Fruit fly (Drosophila melanogaster) whole organism, embryonic: ENCODE data around the gene Ilp6.

ENCODE experiments used
- Abd-B ChIP-seq: fragments of 200-800 bp; sonication (Bioruptor generic); optimal IDR thresholded peaks from 2 replicates; lab custom pipeline; 2018; ENCODE audit warnings: missing biosample characterization, mild to moderate bottlenecking, missing genetic modification characterization, moderate library complexity
- Asciz ChIP-seq: fragments of 200-800 bp; sonication (Bioruptor generic); optimal IDR thresholded peaks from 2 replicates; lab custom pipeline; 2017; ENCODE audit warnings: missing biosample characterization, mild to moderate bottlenecking, missing genetic modification characterization, missing genetic modification reagents
- Atf-2 ChIP-seq: fragments of 200-800 bp; sonication (Bioruptor generic); optimal IDR thresholded peaks from 2 replicates; lab custom pipeline; 2016; ENCODE audit warnings: missing biosample characterization, missing genetic modification characterization
- B-H1 ChIP-seq: fragments of 200-800 bp; sonication (Bioruptor generic); IDR thresholded peaks from 3 replicates; pipeline ENCODE4 v1.3.6; 2022; ENCODE audit warnings: missing biosample characterization, missing genetic modification characterization
- Bdp1 ChIP-seq: fragments of 200-800 bp; sonication (Bioruptor generic); optimal IDR thresholded peaks from 3 replicates; lab custom pipeline; 2016; ENCODE audit warnings: missing biosample characterization, missing genetic modification characterization
- Blimp-1 ChIP-seq: fragments of 200-800 bp; sonication (Bioruptor generic); optimal IDR thresholded peaks from 3 replicates; lab custom pipeline; 2018; ENCODE audit warnings: missing biosample characterization, missing genetic modification characterization, mild to moderate bottlenecking, moderate library complexity, missing genetic modification reagents
- CG10654 ChIP-seq: fragments of 200-800 bp; sonication (Bioruptor generic); optimal IDR thresholded peaks from 2 replicates; lab custom pipeline; 2016; ENCODE audit warnings: missing biosample characterization, missing genetic modification characterization
- CG10979 ChIP-seq: fragments of 200-800 bp; sonication (Bioruptor generic); optimal IDR thresholded peaks from 2 replicates; lab custom pipeline; 2018; ENCODE audit warnings: missing biosample characterization, mild to moderate bottlenecking, missing genetic modification characterization, moderate library complexity
- CG12391 ChIP-seq: fragments of 200-800 bp; sonication (Bioruptor generic); optimal IDR thresholded peaks from 3 replicates; lab custom pipeline; 2018; ENCODE audit warnings: missing biosample characterization, mild to moderate bottlenecking, missing genetic modification characterization, moderate library complexity
- CG13624 ChIP-seq: fragments of 200-800 bp; sonication (Bioruptor generic); optimal IDR thresholded peaks from 2 replicates; lab custom pipeline; 2016; ENCODE audit warnings: missing biosample characterization, missing genetic modification characterization
- CG15011 ChIP-seq: fragments of 200-800 bp; sonication (Bioruptor generic); optimal IDR thresholded peaks from 3 replicates; lab custom pipeline; 2018; ENCODE audit warnings: missing biosample characterization, mild to moderate bottlenecking, missing genetic modification characterization
- CG17328 ChIP-seq: fragments of 200-800 bp; sonication (Bioruptor generic); IDR thresholded peaks from 2 replicates; pipeline ENCODE4 v1.3.6; 2022; ENCODE audit warnings: missing biosample characterization, missing genetic modification characterization
- CG2129 ChIP-seq: fragments of 200-800 bp; sonication (Bioruptor generic); IDR thresholded peaks from 2 replicates; pipeline ENCODE4 v1.3.6; 2022; ENCODE audit warnings: missing biosample characterization, missing genetic modification characterization; ENCODE audit not compliant: partially characterized antibody
- CG3407 ChIP-seq: fragments of 200-800 bp; sonication (Bioruptor generic); optimal IDR thresholded peaks from 2 replicates; lab custom pipeline; 2018; ENCODE audit warnings: missing biosample characterization, mild to moderate bottlenecking, missing genetic modification characterization
- CG6254 ChIP-seq: fragments of 200-800 bp; sonication (Bioruptor generic); optimal IDR thresholded peaks from 3 replicates; lab custom pipeline; 2017; ENCODE audit warnings: mild to moderate bottlenecking, missing biosample characterization, missing genetic modification reagents, missing genetic modification characterization
- CG6689 ChIP-seq: fragments of 200-800 bp; sonication (Bioruptor generic); IDR thresholded peaks from 2 replicates; pipeline ENCODE4 v1.3.6; 2022; ENCODE audit warnings: missing biosample characterization, missing genetic modification characterization
- CG6813 ChIP-seq: fragments of 200-800 bp; sonication (Bioruptor generic); optimal IDR thresholded peaks from 2 replicates; lab custom pipeline; 2017; ENCODE audit warnings: missing biosample characterization, missing genetic modification characterization, mild to moderate bottlenecking, moderate library complexity, missing genetic modification reagents
- CG7745 ChIP-seq: fragments of 200-800 bp; sonication (Bioruptor generic); optimal IDR thresholded peaks from 2 replicates; lab custom pipeline; 2018; ENCODE audit warnings: missing biosample characterization, mild to moderate bottlenecking, missing genetic modification characterization, moderate library complexity
- CG8765 ChIP-seq: fragments of 200-800 bp; sonication (Bioruptor generic); IDR thresholded peaks from 2 replicates; pipeline ENCODE4 v1.3.6; 2022; ENCODE audit warnings: missing biosample characterization, missing genetic modification characterization
- Chrac-16 ChIP-seq: fragments of 200-800 bp; sonication (Bioruptor generic); optimal IDR thresholded peaks from 3 replicates; lab custom pipeline; 2016; ENCODE audit warnings: missing biosample characterization, missing genetic modification characterization
- Dref ChIP-seq: fragments of 200-800 bp; sonication (Bioruptor generic); IDR thresholded peaks from 2 replicates; pipeline ENCODE4 v1.3.6; 2022; ENCODE audit warnings: missing biosample characterization, missing genetic modification characterization
- Drgx ChIP-seq: fragments of 200-800 bp; sonication (Bioruptor generic); IDR thresholded peaks from 2 replicates; pipeline ENCODE4 v1.3.6; 2022; ENCODE audit warnings: missing biosample characterization, missing genetic modification characterization
- Gug ChIP-seq: fragments of 200-800 bp; sonication (Bioruptor generic); IDR thresholded peaks from 4 replicates; pipeline ENCODE4 v1.3.6; 2022; ENCODE audit warnings: missing biosample characterization, missing genetic modification characterization
- HHEX ChIP-seq: fragments of 200-800 bp; sonication (Bioruptor generic); optimal IDR thresholded peaks from 3 replicates; lab custom pipeline; 2017; ENCODE audit warnings: missing biosample characterization, mild to moderate bottlenecking, missing genetic modification characterization, missing genetic modification reagents
- HLH3B ChIP-seq: fragments of 200-800 bp; sonication (Bioruptor generic); IDR thresholded peaks from 2 replicates; pipeline ENCODE4 v1.3.6; 2022; ENCODE audit warnings: missing biosample characterization, missing genetic modification characterization
- MESR4 ChIP-seq: fragments of 200-800 bp; sonication (Bioruptor generic); optimal IDR thresholded peaks from 2 replicates; lab custom pipeline; 2018; ENCODE audit warnings: missing biosample characterization, mild to moderate bottlenecking, missing genetic modification characterization, moderate library complexity
- NC2α ChIP-seq: fragments of 200-800 bp; sonication (Bioruptor generic); optimal IDR thresholded peaks from 2 replicates; lab custom pipeline; 2016; ENCODE audit warnings: missing biosample characterization, missing genetic modification characterization
- NfI ChIP-seq: fragments of 200-800 bp; sonication (Bioruptor generic); optimal IDR thresholded peaks from 3 replicates; lab custom pipeline; 2018; ENCODE audit warnings: missing biosample characterization, mild to moderate bottlenecking, missing genetic modification characterization, moderate library complexity
- Stat92E ChIP-seq, 3 experiments: fragments of >200 bp in 2 of 3; fragments of 200-800 bp in 1 of 3; sonication (Bioruptor generic) in 1 of 3; optimal IDR thresholded peaks; 2 replicates each; lab custom pipeline; 2017 to 2019; ENCODE audit warnings: missing biosample characterization in 3 of 3, missing genetic modification characterization in 3 of 3, mild to moderate bottlenecking in 1 of 3, moderate library complexity in 1 of 3
- Xbp1 ChIP-seq: fragments of 200-800 bp; sonication (Bioruptor generic); optimal IDR thresholded peaks from 3 replicates; lab custom pipeline; 2016; ENCODE audit warnings: missing biosample characterization, mild to moderate bottlenecking, missing genetic modification characterization
- az2 ChIP-seq: fragments of 200-800 bp; sonication (Bioruptor generic); optimal IDR thresholded peaks from 3 replicates; lab custom pipeline; 2016; ENCODE audit warnings: missing biosample characterization, missing genetic modification characterization
- bowl ChIP-seq: fragments of 200-800 bp; sonication (Bioruptor generic); IDR thresholded peaks from 2 replicates; pipeline ENCODE4 v1.3.6; 2022; ENCODE audit warnings: missing biosample characterization, missing genetic modification characterization
- chn ChIP-seq: fragments of 200-800 bp; sonication (Bioruptor generic); optimal IDR thresholded peaks from 2 replicates; lab custom pipeline; 2016; ENCODE audit warnings: missing biosample characterization, missing genetic modification characterization
- croc ChIP-seq: fragments of 200-800 bp; sonication (Bioruptor generic); conservative IDR thresholded peaks from 3 replicates; pipeline ENCODE4 v1.3.6; 2022; ENCODE audit warnings: missing biosample characterization, missing genetic modification characterization
- crol ChIP-seq: fragments of 200-800 bp; sonication (Bioruptor generic); IDR thresholded peaks from 2 replicates; pipeline ENCODE4 v1.3.6; 2022; ENCODE audit warnings: missing biosample characterization, missing genetic modification characterization
- crp ChIP-seq, 2 experiments: fragments of 200-800 bp; sonication (Bioruptor generic); optimal IDR thresholded peaks; 2 replicates in 1 of 2; 3 replicates in 1 of 2; lab custom pipeline; 2017; ENCODE audit warnings: missing biosample characterization in 2 of 2, missing genetic modification characterization in 2 of 2, mild to moderate bottlenecking in 1 of 2, moderate library complexity in 1 of 2
- dan ChIP-seq: fragments of 200-800 bp; sonication (Bioruptor generic); IDR thresholded peaks from 2 replicates; pipeline ENCODE4 v1.3.6; 2022; ENCODE audit warnings: missing biosample characterization, missing genetic modification characterization
- disco-r ChIP-seq: fragments of 200-800 bp; sonication (Bioruptor generic); optimal IDR thresholded peaks from 2 replicates; lab custom pipeline; 2016; ENCODE audit warnings: missing biosample characterization, missing genetic modification characterization
- dmrt99B ChIP-seq: fragments of 200-800 bp; sonication (Bioruptor generic); optimal IDR thresholded peaks from 2 replicates; lab custom pipeline; 2018; ENCODE audit warnings: missing biosample characterization, mild to moderate bottlenecking, missing genetic modification characterization, moderate library complexity
- gfzf ChIP-seq: fragments of 200-800 bp; sonication (Bioruptor generic); optimal IDR thresholded peaks from 2 replicates; lab custom pipeline; 2016; ENCODE audit warnings: missing biosample characterization, mild to moderate bottlenecking, missing genetic modification characterization, moderate library complexity
- hbn ChIP-seq: fragments of 200-800 bp; sonication (Bioruptor generic); IDR thresholded peaks from 2 replicates; pipeline ENCODE4 v1.3.6; 2022; ENCODE audit warnings: missing biosample characterization, missing genetic modification characterization; ENCODE audit not compliant: partially characterized antibody
- her ChIP-seq: fragments of 200-800 bp; sonication (Bioruptor generic); optimal IDR thresholded peaks from 2 replicates; lab custom pipeline; 2016; ENCODE audit warnings: missing biosample characterization, missing genetic modification characterization
- klu ChIP-seq: fragments of 200-800 bp; sonication (Bioruptor generic); IDR thresholded peaks from 2 replicates; pipeline ENCODE4 v1.3.6; 2022; ENCODE audit warnings: missing biosample characterization, missing genetic modification characterization
- pita ChIP-seq: fragments of 200-800 bp; sonication (Bioruptor generic); optimal IDR thresholded peaks from 2 replicates; lab custom pipeline; 2017; ENCODE audit warnings: missing biosample characterization, mild to moderate bottlenecking, missing genetic modification characterization
- sd ChIP-seq: fragments of 200-800 bp; sonication (Bioruptor generic); optimal IDR thresholded peaks from 3 replicates; lab custom pipeline; 2018; ENCODE audit warnings: missing biosample characterization, mild to moderate bottlenecking, missing genetic modification characterization, moderate library complexity
- twi ChIP-seq: fragments of 200-800 bp; optimal IDR thresholded peaks from 2 replicates; lab custom pipeline; 2019; ENCODE audit warnings: missing biosample characterization, mild to moderate bottlenecking, missing genetic modification characterization, moderate library complexity
- tx ChIP-seq: fragments of 200-800 bp; sonication (Bioruptor generic); optimal IDR thresholded peaks from 2 replicates; lab custom pipeline; 2016; ENCODE audit warnings: missing biosample characterization, missing genetic modification characterization
- zf30C ChIP-seq: fragments of 200-800 bp; sonication (Bioruptor generic); optimal IDR thresholded peaks from 3 replicates; lab custom pipeline; 2018; ENCODE audit warnings: missing biosample characterization, mild to moderate bottlenecking, missing genetic modification characterization

Ilp6 gene

DNA sequence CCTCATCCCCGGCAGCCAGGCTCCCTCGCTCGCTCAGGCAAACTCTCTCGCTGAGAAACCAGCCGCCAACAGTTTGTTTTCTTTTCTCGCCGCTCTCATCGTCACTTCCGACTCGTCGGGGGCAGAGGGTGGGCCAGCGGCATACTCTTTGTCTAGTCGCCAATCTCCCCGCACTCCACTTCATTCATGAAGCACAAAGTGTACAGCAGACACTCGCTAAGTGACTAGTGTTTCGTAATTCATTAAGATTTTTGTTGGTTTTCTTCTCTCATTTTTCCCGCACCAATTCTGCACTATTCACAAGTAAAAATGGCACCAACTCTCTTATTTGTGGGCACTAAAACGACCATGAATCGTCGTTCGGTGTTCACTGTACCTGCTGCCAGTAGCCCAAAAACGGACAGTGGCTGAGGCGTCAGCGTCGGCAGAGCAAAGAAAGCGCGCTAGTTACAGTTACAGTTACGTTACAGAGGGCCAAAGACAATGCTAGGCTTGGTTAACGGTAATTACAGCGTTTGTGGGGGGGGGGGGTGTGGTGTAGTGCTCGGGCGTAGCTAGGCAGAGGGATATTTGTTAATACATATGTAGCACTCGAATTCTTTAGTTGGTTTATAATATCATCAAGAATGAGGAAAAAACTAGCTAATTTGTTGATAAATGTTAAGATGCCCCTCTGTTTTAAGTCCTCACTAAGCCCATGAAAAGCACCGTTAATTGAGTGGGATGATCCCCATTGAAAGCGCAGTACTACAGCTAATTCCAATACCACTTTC is 36.8 kb downstream of the Ilp6 start (continued):
- TF ChIP-seq NfI (peak; percentile 99), Gug (GFP tag; lab: Robert Waterston, UW) (peak; percentile 99), Drgx (GFP tag; lab: Robert Waterston, UW) (peak; percentile 97), NC2α (GFP tag; lab: Kevin White, UChicago) (peak; percentile 98), Abd-B (peak; percentile 98), CG8765 (GFP tag; lab: Robert Waterston, UW) (peak; percentile 91), chn (peak; percentile 99), CG6813 (GFP tag; lab: Kevin White, UChicago) (peak; percentile 98), Atf-2 (GFP tag; lab: Kevin White, UChicago) (peak; percentile 98), CG2129 (GFP tag; lab: Robert Waterston, UW) (no peak), CG13624 (GFP tag; lab: Kevin White, UChicago) (peak; percentile 98), Blimp-1 (peak; percentile 98), Asciz (GFP tag; lab: Kevin White, UChicago) (peak; percentile 99), disco-r (GFP tag; lab: Kevin White, UChicago) (peak; percentile 98), zf30C (GFP tag; lab: Kevin White, UChicago) (peak; percentile 10), dan (peak; percentile 91), HLH3B (peak; percentile 99), CG10979 (peak; percentile 97), klu (peak; percentile 95), hbn (GFP tag; lab: Robert Waterston, UW) (no peak), MESR4 (GFP tag; lab: Kevin White, UChicago) (peak; percentile 78), B-H1 (GFP tag; lab: Robert Waterston, UW) (peak; percentile 97), Stat92E (GFP tag; optimal IDR thresholded peaks at IDR 0.05; lab: Kevin White, UChicago) (peak in 1 of 3 experiments; percentile 94), croc (peak; percentile 97), CG15011 (peak; percentile 96), dmrt99B (tag; lab: Kevin White, UChicago) (peak; percentile 99), CG6689 (GFP tag; lab: Robert Waterston, UW) (peak; percentile 98), CG3407 (GFP tag; lab: Kevin White, UChicago) (peak; percentile 98), tx (GFP tag; lab: Kevin White, UChicago) (peak; percentile 99), Bdp1 (peak; percentile 94), her (peak; percentile 98), bowl (GFP tag; lab: Robert Waterston, UW) (peak; percentile 96), Chrac-16 (GFP tag; lab: Kevin White, UChicago) (peak; percentile 99), az2 (GFP tag; lab: Kevin White, UChicago) (peak; percentile 99), Dref (peak; percentile 41; the same call in 1 of the 2 replicates), crol (GFP tag; lab: Robert Waterston, UW) (peak; percentile 98), CG12391 (peak; percentile 98), CG6254 (GFP tag; lab: Kevin White, UChicago) (peak; percentile 95), CG7745 (tag; lab: Kevin White, UChicago) (peak; percentile 65), Xbp1 (GFP tag; lab: Kevin White, UChicago) (peak; percentile 99), CG10654 (GFP tag; lab: Kevin White, UChicago) (peak; percentile 99), CG17328 (GFP tag; lab: Robert Waterston, UW) (peak; percentile 99), crp (GFP tag; optimal IDR thresholded peaks at IDR 0.05; lab: Kevin White, UChicago) (peak in 1 of 2 experiments; percentile 72), gfzf (GFP tag; lab: Kevin White, UChicago) (peak; percentile 41), sd (tag; lab: Kevin White, UChicago) (peak; percentile 94), HHEX (GFP tag; lab: Kevin White, UChicago) (peak; percentile 98), twi (tag; lab: Kevin White, UChicago) (peak; percentile 94), pita (no peak)
